Fruit fly (Drosophila melanogaster) whole organism, larva: Measurements from ENCODE around the gene CG31100.

Source experiments
- noc ChIP-seq: fragments of 200-800 bp; sonication (Bioruptor generic); optimal IDR thresholded peaks from 3 replicates; lab custom pipeline; 2019; ENCODE audit warnings: missing biosample characterization, mild to moderate bottlenecking, missing genetic modification characterization, moderate library complexity

The CG31100 gene

dm6 chr3R:8949334-8950066 is 54.0 kb downstream of the CG31100 start:
- TF ChIP-seq noc (tag; lab: Kevin White, UChicago), result no peak

DNA sequence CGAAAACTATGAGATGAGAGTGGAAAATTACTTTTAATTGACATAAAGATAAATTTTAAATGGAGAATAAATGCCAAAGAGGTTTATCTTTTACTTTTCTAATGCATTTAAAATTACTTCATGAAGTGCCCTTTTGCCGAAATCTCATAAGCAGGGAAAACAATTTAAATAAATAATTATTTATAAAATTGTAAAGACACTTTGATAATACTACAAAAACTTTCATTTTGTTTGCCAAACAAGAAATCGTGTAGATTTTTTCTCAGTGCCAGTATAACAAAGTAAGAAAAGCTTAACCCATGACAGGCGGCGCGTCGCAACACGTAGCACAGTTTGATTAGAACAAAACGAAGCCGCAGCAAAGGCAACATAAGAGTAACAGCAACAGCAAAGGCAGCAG is 54.6 kb downstream of the CG31100 start:
- no peak for TF ChIP-seq noc (tag; lab: Kevin White, UChicago)

DNA sequence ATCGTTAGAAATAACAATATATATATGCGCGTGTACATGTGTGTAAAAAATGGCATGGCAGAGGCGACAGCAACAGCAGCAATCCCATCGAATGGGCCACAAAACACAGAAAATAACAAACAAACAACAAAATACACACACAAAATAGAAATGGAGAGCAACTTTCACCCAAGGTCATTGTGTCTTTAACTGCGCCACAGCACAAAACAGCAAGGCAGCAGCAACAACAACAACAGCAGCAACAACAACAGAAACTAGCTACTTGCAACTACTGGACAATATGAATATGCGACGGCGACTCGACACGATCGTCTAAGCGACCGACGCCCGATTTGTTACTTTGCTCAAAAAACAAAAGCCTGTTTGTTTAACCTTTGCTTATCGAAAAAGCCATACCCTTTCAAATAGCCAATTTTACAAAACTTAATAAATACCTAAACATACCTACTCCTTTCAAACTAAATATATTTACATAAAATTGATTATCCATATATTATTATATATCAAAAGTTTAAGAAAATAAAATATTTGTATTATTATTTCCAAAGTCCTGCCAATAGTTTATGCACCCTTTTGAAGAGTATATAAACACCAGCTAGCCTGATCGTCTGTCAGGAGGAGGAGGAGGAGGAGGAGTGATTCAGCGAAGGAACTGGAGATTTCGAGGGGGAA is 55.6 kb downstream of the CG31100 start:
- no peak for TF ChIP-seq noc (tag; lab: Kevin White, UChicago)

DNA sequence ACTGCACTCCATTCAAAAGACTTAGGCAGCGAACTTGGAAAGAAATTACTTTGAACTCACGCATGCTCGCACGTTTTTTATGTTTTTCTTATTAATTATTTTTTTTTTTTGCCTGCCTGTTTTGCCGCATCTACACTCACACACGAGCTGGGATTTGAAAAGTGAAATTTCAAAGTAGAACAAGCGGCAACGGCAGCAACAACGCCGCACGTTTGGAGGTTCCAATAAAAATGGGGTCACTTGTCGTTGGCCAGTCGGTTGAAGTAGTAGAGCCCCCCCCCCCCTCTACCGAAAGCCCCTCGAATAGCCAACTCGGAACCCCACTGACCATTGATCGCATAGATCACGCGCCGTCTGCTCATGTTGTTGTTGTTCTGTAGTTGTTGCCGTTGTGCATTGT is 57.0 kb downstream of the CG31100 start:
- TF ChIP-seq noc (tag; lab: Kevin White, UChicago), result no peak

DNA sequence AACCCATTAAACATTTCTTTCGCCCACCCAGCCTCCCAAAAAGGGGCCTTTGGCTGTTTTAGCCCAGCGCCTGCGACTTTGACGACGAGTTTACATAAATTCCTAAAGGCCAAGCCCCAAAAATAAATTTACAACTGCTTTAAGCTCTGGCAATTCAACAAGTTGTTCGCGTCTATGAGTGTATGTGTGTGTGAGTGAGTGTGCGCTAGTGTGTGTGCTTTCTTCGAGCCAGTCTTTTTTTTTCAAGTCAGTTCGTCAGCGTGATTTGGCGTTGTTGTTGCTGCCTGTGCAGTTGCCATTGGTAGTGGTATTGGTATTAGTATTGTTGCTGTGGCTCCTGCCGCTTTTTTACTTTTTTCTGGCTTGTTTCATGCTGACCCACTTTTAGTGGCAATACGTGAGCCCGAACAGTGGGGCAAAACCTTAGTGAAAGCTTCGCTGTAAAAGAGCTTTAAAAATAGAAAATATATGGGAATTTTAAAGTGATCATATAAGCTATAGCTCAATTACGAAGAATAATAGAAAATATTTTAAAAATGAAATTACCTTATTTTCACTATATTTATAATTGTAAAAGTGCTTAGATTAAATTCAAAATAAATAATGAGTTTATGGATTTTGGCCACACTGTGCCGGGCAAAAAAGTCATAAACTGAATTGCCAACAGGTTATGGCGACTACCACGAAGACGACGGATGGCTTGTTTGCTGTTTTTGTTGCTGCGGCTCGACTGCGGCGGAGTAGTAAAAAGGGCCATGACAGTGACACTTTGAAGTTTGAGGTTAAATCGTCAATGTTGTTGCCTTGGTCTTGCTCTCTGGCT is 57.7 kb downstream of the CG31100 start:
- peak; percentile 72 for TF ChIP-seq noc (tag; lab: Kevin White, UChicago)
